Fruit fly (Drosophila melanogaster) whole organism, embryonic: Measurements from ENCODE around the gene p115.

Source experiments
- Atf-2 ChIP-seq: fragments of 200-800 bp; sonication (Bioruptor generic); optimal IDR thresholded peaks from 2 replicates; lab custom pipeline; 2016; ENCODE audit warnings: missing biosample characterization, missing genetic modification characterization
- CG10654 ChIP-seq: fragments of 200-800 bp; sonication (Bioruptor generic); optimal IDR thresholded peaks from 2 replicates; lab custom pipeline; 2016; ENCODE audit warnings: missing biosample characterization, missing genetic modification characterization
- CG11456 ChIP-seq: fragments of 200-800 bp; sonication (Bioruptor generic); IDR thresholded peaks from 3 replicates; pipeline ENCODE4 v1.3.6; 2022; ENCODE audit warnings: missing biosample characterization, missing genetic modification characterization
- CG11504 ChIP-seq: fragments of 200-800 bp; sonication (Bioruptor generic); optimal IDR thresholded peaks from 3 replicates; lab custom pipeline; 2019; ENCODE audit warnings: missing biosample characterization, mild to moderate bottlenecking, missing genetic modification characterization, moderate library complexity
- CG12219 ChIP-seq: fragments of 200-800 bp; sonication (Bioruptor generic); optimal IDR thresholded peaks from 3 replicates; lab custom pipeline; 2018; ENCODE audit warnings: missing biosample characterization, mild to moderate bottlenecking, missing genetic modification characterization
- CG14441 ChIP-seq: fragments of 200-800 bp; sonication (Bioruptor generic); IDR thresholded peaks from 2 replicates; pipeline ENCODE4 v1.3.6; 2022; ENCODE audit warnings: missing biosample characterization, missing genetic modification characterization
- CG15696 ChIP-seq: fragments of 200-800 bp; sonication (Bioruptor generic); optimal IDR thresholded peaks from 2 replicates; lab custom pipeline; 2019; ENCODE audit warnings: missing biosample characterization, mild to moderate bottlenecking, missing genetic modification characterization, moderate library complexity
- CG16815 ChIP-seq: fragments of 200-800 bp; sonication (Bioruptor generic); optimal IDR thresholded peaks from 3 replicates; lab custom pipeline; 2017; ENCODE audit warnings: missing biosample characterization, mild to moderate bottlenecking, missing genetic modification characterization
- CG2129 ChIP-seq: fragments of 200-800 bp; sonication (Bioruptor generic); IDR thresholded peaks from 2 replicates; pipeline ENCODE4 v1.3.6; 2022; ENCODE audit warnings: missing biosample characterization, missing genetic modification characterization; ENCODE audit not compliant: partially characterized antibody
- CG3838 ChIP-seq: fragments of 200-800 bp; sonication (Bioruptor generic); optimal IDR thresholded peaks from 3 replicates; lab custom pipeline; 2016; ENCODE audit warnings: missing biosample characterization, missing genetic modification characterization
- CG4360 ChIP-seq: fragments of 200-800 bp; sonication (Bioruptor generic); IDR thresholded peaks from 2 replicates; pipeline ENCODE4 v1.3.6; 2022; ENCODE audit warnings: missing biosample characterization, missing genetic modification characterization
- CG4404 ChIP-seq: fragments of 200-800 bp; sonication (Bioruptor generic); IDR thresholded peaks from 2 replicates; pipeline ENCODE4 v1.3.6; 2022; ENCODE audit warnings: missing biosample characterization, missing genetic modification characterization
- CG7271 ChIP-seq: fragments of 200-800 bp; sonication (Bioruptor generic); optimal IDR thresholded peaks from 2 replicates; lab custom pipeline; 2018; ENCODE audit warnings: missing biosample characterization, mild to moderate bottlenecking, missing genetic modification characterization, moderate library complexity
- CG7786 ChIP-seq: fragments of 200-800 bp; sonication (Bioruptor generic); optimal IDR thresholded peaks from 2 replicates; lab custom pipeline; 2016; ENCODE audit warnings: missing biosample characterization, missing genetic modification characterization
- CG8089 ChIP-seq: fragments of 200-800 bp; sonication (Bioruptor generic); optimal IDR thresholded peaks from 3 replicates; lab custom pipeline; 2016; ENCODE audit warnings: missing biosample characterization, missing genetic modification characterization
- CG8359 ChIP-seq: fragments of 200-800 bp; sonication (Bioruptor generic); optimal IDR thresholded peaks from 2 replicates; lab custom pipeline; 2017; ENCODE audit warnings: missing biosample characterization, mild to moderate bottlenecking, missing genetic modification characterization, borderline replicate concordance
- CG8388 ChIP-seq: fragments of 200-800 bp; sonication (Bioruptor generic); optimal IDR thresholded peaks from 2 replicates; lab custom pipeline; 2019; ENCODE audit warnings: missing biosample characterization, mild to moderate bottlenecking, missing genetic modification characterization, moderate library complexity
- Dbx ChIP-seq: fragments of 200-800 bp; sonication (Bioruptor generic); IDR thresholded peaks from 3 replicates; pipeline ENCODE4 v1.3.6; 2022; ENCODE audit warnings: missing biosample characterization, missing genetic modification characterization
- Dll ChIP-seq: fragments of 200-800 bp; sonication (Bioruptor generic); IDR thresholded peaks from 4 replicates; pipeline ENCODE4 v1.3.6; 2022; ENCODE audit warnings: missing biosample characterization, missing genetic modification characterization; ENCODE audit not compliant: partially characterized antibody
- Dp ChIP-seq: fragments of 200-800 bp; sonication (Bioruptor generic); optimal IDR thresholded peaks from 2 replicates; lab custom pipeline; 2018; ENCODE audit warnings: missing biosample characterization, mild to moderate bottlenecking, missing genetic modification characterization, moderate library complexity
- Eip74EF ChIP-seq, 2 experiments: fragments of 200-800 bp in 1 of 2; fragments of >200 bp in 1 of 2; sonication (Bioruptor generic) in 1 of 2; optimal IDR thresholded peaks; 2 replicates each; lab custom pipeline; 2017 to 2019; ENCODE audit warnings: missing biosample characterization in 2 of 2, missing genetic modification characterization in 2 of 2, mild to moderate bottlenecking in 1 of 2, moderate library complexity in 1 of 2
- H15 ChIP-seq: fragments of 200-800 bp; sonication (Bioruptor generic); IDR thresholded peaks from 3 replicates; pipeline ENCODE4 v1.3.6; 2022; ENCODE audit warnings: missing biosample characterization, missing genetic modification characterization
- HLH54F ChIP-seq: fragments of 200-800 bp; sonication (Bioruptor generic); optimal IDR thresholded peaks from 3 replicates; lab custom pipeline; 2016; ENCODE audit warnings: missing biosample characterization, missing genetic modification characterization
- Hmr ChIP-seq: fragments of 200-800 bp; sonication (Bioruptor generic); optimal IDR thresholded peaks from 3 replicates; lab custom pipeline; 2017; ENCODE audit warnings: mild to moderate bottlenecking, missing biosample characterization, missing genetic modification reagents, missing genetic modification characterization
- MESR4 ChIP-seq: fragments of 200-800 bp; sonication (Bioruptor generic); optimal IDR thresholded peaks from 2 replicates; lab custom pipeline; 2018; ENCODE audit warnings: missing biosample characterization, mild to moderate bottlenecking, missing genetic modification characterization, moderate library complexity
- Mes4 ChIP-seq: fragments of 200-800 bp; sonication (Bioruptor generic); optimal IDR thresholded peaks from 2 replicates; lab custom pipeline; 2016; ENCODE audit warnings: missing biosample characterization, missing genetic modification characterization
- Nf-YA ChIP-seq: fragments of 200-800 bp; sonication (Bioruptor generic); IDR thresholded peaks from 2 replicates; pipeline ENCODE4 v1.3.6; 2022; ENCODE audit warnings: missing biosample characterization, missing genetic modification characterization
- PHDP ChIP-seq: fragments of 200-800 bp; sonication (Bioruptor generic); optimal IDR thresholded peaks from 3 replicates; lab custom pipeline; 2018; ENCODE audit warnings: missing biosample characterization, mild to moderate bottlenecking, missing genetic modification characterization, moderate library complexity
- Ptx1 ChIP-seq: fragments of 200-800 bp; sonication (Bioruptor generic); IDR thresholded peaks from 2 replicates; pipeline ENCODE4 v1.3.6; 2022; ENCODE audit warnings: missing biosample characterization, missing genetic modification characterization
- Sry-β ChIP-seq: fragments of 200-800 bp; sonication (Bioruptor generic); optimal IDR thresholded peaks from 2 replicates; lab custom pipeline; 2018; ENCODE audit warnings: missing biosample characterization, mild to moderate bottlenecking, missing genetic modification characterization, moderate library complexity
- Stat92E ChIP-seq, 3 experiments: fragments of >200 bp in 2 of 3; fragments of 200-800 bp in 1 of 3; sonication (Bioruptor generic) in 1 of 3; optimal IDR thresholded peaks; 2 replicates each; lab custom pipeline; 2017 to 2019; ENCODE audit warnings: missing biosample characterization in 3 of 3, missing genetic modification characterization in 3 of 3, mild to moderate bottlenecking in 1 of 3, moderate library complexity in 1 of 3
- cad ChIP-seq: fragments of >200 bp; optimal IDR thresholded peaks from 2 replicates; lab custom pipeline; 2017; ENCODE audit warnings: missing biosample characterization, missing genetic modification characterization
- corto ChIP-seq: fragments of 200-800 bp; sonication (Bioruptor generic); optimal IDR thresholded peaks from 2 replicates; lab custom pipeline; 2016; ENCODE audit warnings: missing biosample characterization, mild to moderate bottlenecking, missing genetic modification characterization, moderate library complexity
- danr ChIP-seq: fragments of 200-800 bp; sonication (Bioruptor generic); IDR thresholded peaks from 2 replicates; pipeline ENCODE4 v1.3.6; 2022; ENCODE audit warnings: missing biosample characterization, missing genetic modification characterization
- dpn ChIP-seq, 2 experiments: fragments of 200-800 bp; sonication (Bioruptor generic); optimal IDR thresholded peaks; 3 replicates each; lab custom pipeline; 2016; ENCODE audit warnings: missing biosample characterization in 2 of 2, missing genetic modification characterization in 2 of 2
- gcm2 ChIP-seq: fragments of 200-800 bp; sonication (Bioruptor generic); optimal IDR thresholded peaks from 2 replicates; lab custom pipeline; 2016; ENCODE audit warnings: missing biosample characterization, missing genetic modification characterization
- hbn ChIP-seq: fragments of 200-800 bp; sonication (Bioruptor generic); IDR thresholded peaks from 2 replicates; pipeline ENCODE4 v1.3.6; 2022; ENCODE audit warnings: missing biosample characterization, missing genetic modification characterization; ENCODE audit not compliant: partially characterized antibody
- inv ChIP-seq: fragments of 200-800 bp; sonication (Bioruptor generic); IDR thresholded peaks from 2 replicates; pipeline ENCODE4 v1.3.6; 2022; ENCODE audit warnings: missing biosample characterization, missing genetic modification characterization; ENCODE audit not compliant: partially characterized antibody
- lilli ChIP-seq: fragments of 200-800 bp; sonication (Bioruptor generic); optimal IDR thresholded peaks from 3 replicates; lab custom pipeline; 2016; ENCODE audit warnings: missing biosample characterization, missing genetic modification characterization
- lola ChIP-seq, 3 experiments: fragments of >200 bp in 2 of 3; fragments of 200-800 bp in 1 of 3; sonication (Bioruptor generic) in 1 of 3; optimal IDR thresholded peaks; 2 replicates each; lab custom pipeline; 2017 to 2019; ENCODE audit warnings: missing biosample characterization in 3 of 3, missing genetic modification characterization in 3 of 3, mild to moderate bottlenecking in 1 of 3, moderate library complexity in 1 of 3
- oc ChIP-seq: fragments of 200-800 bp; sonication (Bioruptor generic); optimal IDR thresholded peaks from 2 replicates; lab custom pipeline; 2018; ENCODE audit warnings: missing biosample characterization, mild to moderate bottlenecking, missing genetic modification characterization, moderate library complexity
- pb ChIP-seq: fragments of 200-800 bp; sonication (Bioruptor generic); optimal IDR thresholded peaks from 3 replicates; lab custom pipeline; 2016; ENCODE audit warnings: missing biosample characterization, missing genetic modification characterization
- pho ChIP-seq: fragments of 200-800 bp; sonication (Bioruptor generic); optimal IDR thresholded peaks from 2 replicates; lab custom pipeline; 2016; ENCODE audit warnings: missing biosample characterization, missing genetic modification characterization
- sd ChIP-seq: fragments of 200-800 bp; sonication (Bioruptor generic); optimal IDR thresholded peaks from 3 replicates; lab custom pipeline; 2018; ENCODE audit warnings: missing biosample characterization, mild to moderate bottlenecking, missing genetic modification characterization, moderate library complexity
- sima ChIP-seq: fragments of 200-800 bp; sonication (Bioruptor generic); optimal IDR thresholded peaks from 2 replicates; lab custom pipeline; 2016; ENCODE audit warnings: missing biosample characterization, missing genetic modification characterization
- sisA ChIP-seq: fragments of 200-800 bp; sonication (Bioruptor generic); IDR thresholded peaks from 2 replicates; pipeline ENCODE4 v1.3.6; 2022; ENCODE audit warnings: missing biosample characterization, missing genetic modification characterization
- vnd ChIP-seq: fragments of 200-800 bp; sonication (Bioruptor generic); IDR thresholded peaks from 3 replicates; pipeline ENCODE4 v1.3.6; 2022; ENCODE audit warnings: missing biosample characterization, missing genetic modification characterization; ENCODE audit not compliant: partially characterized antibody
- zen ChIP-seq: fragments of 200-800 bp; sonication (Bioruptor generic); optimal IDR thresholded peaks from 3 replicates; lab custom pipeline; 2018; ENCODE audit warnings: missing biosample characterization, mild to moderate bottlenecking, missing genetic modification characterization, moderate library complexity
- zfh2 ChIP-seq: fragments of 200-800 bp; sonication (Bioruptor generic); optimal IDR thresholded peaks from 2 replicates; lab custom pipeline; 2016; ENCODE audit warnings: missing biosample characterization, missing genetic modification characterization

p115 gene

dm6 chrX:7934679-7935078, 40.8 kb downstream of the p115 start, which contains the start of gene RpS14b (continued):
- TF ChIP-seq CG7271 (tag; lab: Kevin White, UChicago) (peak; percentile 28), CG7786 (GFP tag; lab: Kevin White, UChicago) (peak; percentile 32), Mes4 (GFP tag; lab: Kevin White, UChicago) (peak; percentile 80), pb (peak; percentile 51), CG15696 (tag; lab: Kevin White, UChicago) (no peak), CG4404 (GFP tag; lab: Robert Waterston, UW) (no peak), CG8089 (no peak), CG4360 (peak; percentile 65), Nf-YA (no peak), danr (GFP tag; lab: Robert Waterston, UW) (0 out of 2 replicates have a peak, but pooled peaks have one; percentile 13), Dp (peak; percentile 19), dpn (GFP tag; optimal IDR thresholded peaks at IDR 0.05; lab: Kevin White, UChicago) (peak; percentile 15 to 55), lilli (peak; percentile 59), vnd (peak; percentile 66), CG3838 (GFP tag; lab: Kevin White, UChicago) (no peak), CG2129 (GFP tag; lab: Robert Waterston, UW) (peak; percentile 32), Sry-β (GFP tag; lab: Kevin White, UChicago) (no peak), pho (GFP tag; lab: Kevin White, UChicago) (peak; percentile 53), CG14441 (GFP tag; lab: Robert Waterston, UW) (peak; percentile 64), hbn (GFP tag; lab: Robert Waterston, UW) (peak; percentile 66), Stat92E (GFP tag; optimal IDR thresholded peaks at IDR 0.05; lab: Kevin White, UChicago) (no peak), zfh2 (GFP tag; lab: Kevin White, UChicago) (peak; percentile 60), HLH54F (GFP tag; lab: Kevin White, UChicago) (peak; percentile 45), PHDP (tag; lab: Kevin White, UChicago) (peak; percentile 51), CG8359 (GFP tag; lab: Kevin White, UChicago) (no peak), sima (GFP tag; lab: Kevin White, UChicago) (no peak), CG12219 (GFP tag; lab: Kevin White, UChicago) (peak; percentile 56), Dbx (GFP tag; lab: Robert Waterston, UW) (peak; percentile 68), CG8388 (GFP tag; lab: Kevin White, UChicago) (no peak), Dll (GFP tag; lab: Robert Waterston, UW) (peak; percentile 70), H15 (peak; percentile 44; the same call in 1 of the 3 replicates), oc (tag; lab: Kevin White, UChicago) (no peak), gcm2 (GFP tag; lab: Kevin White, UChicago) (peak; percentile 55), CG11504 (peak; percentile 44), CG10654 (peak; percentile 29), Hmr (GFP tag; lab: Kevin White, UChicago) (peak; percentile 85), sd (tag; lab: Kevin White, UChicago) (peak; percentile 21), zen (tag; lab: Kevin White, UChicago) (peak; percentile 25), inv (GFP tag; lab: Robert Waterston, UW) (peak; percentile 67), sisA (GFP tag; lab: Robert Waterston, UW) (peak; percentile 24; the same call in 1 of the 2 replicates), cad (no peak), MESR4 (GFP tag; lab: Kevin White, UChicago) (peak; percentile 49), lola (GFP tag; optimal IDR thresholded peaks at IDR 0.05; lab: Kevin White, UChicago) (no peak), Ptx1 (peak; percentile 53), CG11456 (peak; percentile 80; the same call in 2 of the 3 replicates), corto (GFP tag; lab: Kevin White, UChicago) (no peak), Eip74EF (GFP tag; optimal IDR thresholded peaks at IDR 0.05; lab: Kevin White, UChicago) (no peak), CG16815 (no peak), Atf-2 (GFP tag; lab: Kevin White, UChicago) (no peak)
